Worm (Caenorhabditis elegans) whole organism, L2 larva: ENCODE data around the gene mvb-12.
A peak's percentile ranks its signal among the peaks of the same experiment; 100 is the strongest.

ENCODE experiments used
- C34F6.9 ChIP-seq: fragments of 150-350 bp; optimal IDR thresholded peaks from 2 replicates; lab custom pipeline; 2014; ENCODE audit warnings: missing biosample characterization, missing genetic modification characterization
- F13H6.1 ChIP-seq: sonication (generic microtip); optimal IDR thresholded peaks from 2 replicates; lab custom pipeline; 2016; ENCODE audit warnings: missing genetic modification characterization, missing compliant biosample characterization
- aly-2 ChIP-seq: fragments of 150-350 bp; optimal IDR thresholded peaks from 2 replicates; lab custom pipeline; 2014; ENCODE audit warnings: missing biosample characterization, missing genetic modification characterization
- ama-1 ChIP-seq: fragments of 150-350 bp; optimal IDR thresholded peaks from 2 replicates; lab custom pipeline; 2018; ENCODE audit warnings: inconsistent platforms
- ceh-82 ChIP-seq: fragments of 150-350 bp; optimal IDR thresholded peaks from 2 replicates; lab custom pipeline; 2014; ENCODE audit warnings: missing biosample characterization, missing genetic modification characterization
- crh-2 ChIP-seq: sonication (generic microtip); optimal IDR thresholded peaks from 2 replicates; lab custom pipeline; 2017; ENCODE audit warnings: missing biosample characterization, missing genetic modification characterization
- dmd-4 ChIP-seq: sonication (generic microtip); optimal IDR thresholded peaks from 2 replicates; lab custom pipeline; 2017; ENCODE audit warnings: missing biosample characterization, missing genetic modification characterization
- egl-27 ChIP-seq: sonication (generic microtip); optimal IDR thresholded peaks from 3 replicates; lab custom pipeline; 2017; ENCODE audit warnings: missing biosample characterization, missing genetic modification reagents, missing genetic modification characterization
- elt-1 ChIP-seq: fragments of 150-350 bp; optimal IDR thresholded peaks from 2 replicates; lab custom pipeline; 2014; ENCODE audit warnings: missing biosample characterization, missing genetic modification characterization
- elt-3 ChIP-seq: sonication (generic microtip); optimal IDR thresholded peaks from 2 replicates; lab custom pipeline; 2017; ENCODE audit warnings: missing biosample characterization, missing genetic modification characterization
- fos-1 ChIP-seq: fragments of 150-350 bp; optimal IDR thresholded peaks from 2 replicates; lab custom pipeline; 2014; ENCODE audit warnings: missing biosample characterization, missing genetic modification characterization
- lin-11 ChIP-seq: fragments of 150-350 bp; sonication (generic microtip); optimal IDR thresholded peaks from 2 replicates; lab custom pipeline; 2014; ENCODE audit warnings: missing biosample characterization, missing genetic modification characterization, inconsistent platforms, mixed read lengths
- lin-13 ChIP-seq: fragments of 150-350 bp; optimal IDR thresholded peaks from 2 replicates; lab custom pipeline; 2014; ENCODE audit warnings: missing biosample characterization, missing genetic modification reagents, missing genetic modification characterization
- lin-39 ChIP-seq: fragments of 150-350 bp; optimal IDR thresholded peaks from 2 replicates; lab custom pipeline; 2014; ENCODE audit warnings: missing biosample characterization, missing genetic modification reagents, missing genetic modification characterization
- lsy-2 ChIP-seq, 2 experiments: fragments of 150-350 bp in 1 of 2; sonication (generic microtip) in 1 of 2; optimal IDR thresholded peaks; 2 replicates each; lab custom pipeline; 2014 to 2017; ENCODE audit warnings: missing biosample characterization in 2 of 2, missing genetic modification characterization in 2 of 2
- mab-5 ChIP-seq: fragments of 150-350 bp; optimal IDR thresholded peaks from 2 replicates; lab custom pipeline; 2014; ENCODE audit warnings: missing biosample characterization, missing genetic modification characterization
- mbf-1 ChIP-seq: sonication (generic microtip); optimal IDR thresholded peaks from 2 replicates; lab custom pipeline; 2017; ENCODE audit warnings: missing biosample characterization, missing genetic modification characterization
- nhr-11 ChIP-seq: fragments of 150-350 bp; optimal IDR thresholded peaks from 2 replicates; lab custom pipeline; 2014; ENCODE audit warnings: missing biosample characterization, missing genetic modification characterization
- nhr-12 ChIP-seq: fragments of 150-350 bp; optimal IDR thresholded peaks from 2 replicates; lab custom pipeline; 2014; ENCODE audit warnings: missing biosample characterization, missing genetic modification characterization
- nhr-129 ChIP-seq: fragments of 150-350 bp; optimal IDR thresholded peaks from 2 replicates; lab custom pipeline; 2014; ENCODE audit warnings: missing biosample characterization, missing genetic modification characterization
- nhr-23 ChIP-seq: fragments of 150-350 bp; optimal IDR thresholded peaks from 2 replicates; lab custom pipeline; 2014; ENCODE audit warnings: missing biosample characterization, missing genetic modification reagents, missing genetic modification characterization
- nhr-237 ChIP-seq: fragments of 150-350 bp; optimal IDR thresholded peaks from 2 replicates; lab custom pipeline; 2014; ENCODE audit warnings: missing biosample characterization, missing genetic modification characterization
- nhr-25 ChIP-seq: fragments of 150-350 bp; sonication (generic microtip); optimal IDR thresholded peaks from 3 replicates; lab custom pipeline; 2014; ENCODE audit warnings: missing biosample characterization, missing genetic modification characterization
- nhr-77 ChIP-seq: fragments of 150-350 bp; optimal IDR thresholded peaks from 2 replicates; lab custom pipeline; 2014; ENCODE audit warnings: missing biosample characterization, missing genetic modification characterization
- peb-1 ChIP-seq: fragments of 150-350 bp; optimal IDR thresholded peaks from 2 replicates; lab custom pipeline; 2014; ENCODE audit warnings: missing biosample characterization, missing genetic modification characterization
- skn-1 ChIP-seq: sonication (generic microtip); optimal IDR thresholded peaks from 2 replicates; lab custom pipeline; 2017; ENCODE audit warnings: missing biosample characterization, missing genetic modification characterization
- sma-3 ChIP-seq: sonication (generic microtip); optimal IDR thresholded peaks from 2 replicates; lab custom pipeline; 2016; ENCODE audit warnings: missing genetic modification reagents, missing genetic modification characterization, missing compliant biosample characterization
- sma-9 ChIP-seq, 2 experiments: fragments of 150-350 bp in 1 of 2; sonication (generic microtip) in 1 of 2; optimal IDR thresholded peaks; 2 replicates each; lab custom pipeline; 2014 to 2016; ENCODE audit warnings: missing genetic modification characterization in 2 of 2, mild to moderate bottlenecking in 1 of 2, missing biosample characterization in 1 of 2, missing compliant biosample characterization in 1 of 2, missing genetic modification reagents in 1 of 2, moderate library complexity in 1 of 2
- unc-39 ChIP-seq: fragments of 150-350 bp; optimal IDR thresholded peaks from 2 replicates; lab custom pipeline; 2014; ENCODE audit warnings: missing biosample characterization, missing genetic modification characterization
- unc-62 ChIP-seq: fragments of 150-350 bp; optimal IDR thresholded peaks from 2 replicates; lab custom pipeline; 2014; ENCODE audit warnings: missing biosample characterization, missing genetic modification reagents, missing genetic modification characterization
- zag-1 ChIP-seq: fragments of 150-350 bp; optimal IDR thresholded peaks from 2 replicates; lab custom pipeline; 2014; ENCODE audit warnings: missing biosample characterization, missing genetic modification characterization
- ztf-11 ChIP-seq: sonication (generic microtip); optimal IDR thresholded peaks from 2 replicates; lab custom pipeline; 2017; ENCODE audit warnings: missing biosample characterization, missing genetic modification characterization
- ztf-4 ChIP-seq: fragments of 150-350 bp; optimal IDR thresholded peaks from 2 replicates; lab custom pipeline; 2014; ENCODE audit warnings: missing biosample characterization, missing genetic modification characterization

Gene mvb-12

ce11 chrIV:7790801-7791588 lies 39.3 kb upstream of the mvb-12 start, which contains the start of gene rsp-6 (continued):
- TF ChIP-seq lin-11 (tag; lab: Kevin White, UChicago) (peak; percentile 94), zag-1 (tag; lab: Kevin White, UChicago) (peak; percentile 36), nhr-77 (tag; lab: Kevin White, UChicago) (no peak), unc-62 (GFP tag; lab: Kevin White, UChicago) (no peak), aly-2 (tag; lab: Kevin White, UChicago) (no peak), fos-1 (peak; percentile 39), skn-1 (tag; lab: Kevin White, UChicago) (peak; percentile 66)

ce11 chrIV:7791821-7792446 lies 38.4 kb upstream of the mvb-12 start, which contains the start of gene C33H5.13:
TSS of gene C33H5.13 (minus strand) at chrIV:7792263.
- TF ChIP-seq crh-2 (tag; lab: Kevin White, UChicago) (peak; percentile 32), sma-9 (GFP tag; optimal IDR thresholded peaks at IDR 0.05; lab: Kevin White, UChicago) (peak; percentile 13), sma-9 (tag; optimal IDR thresholded peaks at IDR 0.05; lab: Kevin White, UChicago) (no peak), egl-27 (tag; lab: Kevin White, UChicago) (no peak), ama-1 (lab: Kevin White, UChicago) (no peak), nhr-25 (no peak), nhr-12 (no peak), fos-1 (peak; percentile 97), skn-1 (tag; lab: Kevin White, UChicago) (peak; percentile 35), nhr-129 (peak; percentile 7)

ce11 chrIV:7794709-7795108 lies 35.6 kb upstream of the mvb-12 start, which contains the start of gene ntp-1:
TSS of gene ntp-1 (minus strand) at chrIV:7794809.
- no peak for TF ChIP-seq nhr-11 (tag; lab: Kevin White, UChicago)
- TF ChIP-seq unc-39 (tag; lab: Kevin White, UChicago) = no peak
- TF ChIP-seq ztf-4 = no peak
- TF ChIP-seq dmd-4 = no peak
- no peak for TF ChIP-seq lsy-2 (tag; optimal IDR thresholded peaks at IDR 0.05; lab: Kevin White, UChicago)
- TF ChIP-seq C34F6.9 (tag; lab: Kevin White, UChicago) = no peak
- no peak for TF ChIP-seq elt-3 (tag; lab: Kevin White, UChicago)
- TF ChIP-seq ceh-82 (tag; lab: Kevin White, UChicago) = no peak
- no peak for TF ChIP-seq fos-1
- TF ChIP-seq F13H6.1 (tag; lab: Kevin White, UChicago) = no peak
- no peak for TF ChIP-seq nhr-77 (tag; lab: Kevin White, UChicago)
- no peak for TF ChIP-seq lin-39
- no peak for TF ChIP-seq elt-1 (tag; lab: Kevin White, UChicago)
- TF ChIP-seq mab-5 (tag; lab: Kevin White, UChicago) = no peak
- no peak for TF ChIP-seq mbf-1 (tag; lab: Kevin White, UChicago)
- TF ChIP-seq skn-1 (tag; lab: Kevin White, UChicago) = no peak
- TF ChIP-seq nhr-237 (tag; lab: Kevin White, UChicago) = no peak
- TF ChIP-seq, all 48 proteins: peak for 0

ce11 chrIV:7796432-7797113 lies 33.8 kb upstream of the mvb-12 start, which contains the start of gene sgo-1:
TSS of gene sgo-1 (minus strand) at chrIV:7796482.
- no peak for TF ChIP-seq nhr-237 (tag; lab: Kevin White, UChicago)
- no peak for TF ChIP-seq nhr-12
- no peak for TF ChIP-seq aly-2 (tag; lab: Kevin White, UChicago)
- TF ChIP-seq ama-1 (lab: Kevin White, UChicago) = no peak
- TF ChIP-seq nhr-23 (tag; lab: Kevin White, UChicago) = no peak
- no peak for TF ChIP-seq ztf-11 (tag; lab: Kevin White, UChicago)
- TF ChIP-seq peb-1 = no peak
- no peak for TF ChIP-seq egl-27 (tag; lab: Kevin White, UChicago)
- TF ChIP-seq mab-5 (tag; lab: Kevin White, UChicago) = no peak
- no peak for TF ChIP-seq sma-3
- no peak for TF ChIP-seq zag-1 (tag; lab: Kevin White, UChicago)
- no peak for TF ChIP-seq lin-13 (GFP tag; lab: Kevin White, UChicago)
- TF ChIP-seq lsy-2 (tag; optimal IDR thresholded peaks at IDR 0.05; lab: Kevin White, UChicago) = no peak
- TF ChIP-seq nhr-77 (tag; lab: Kevin White, UChicago) = no peak
